Fruit fly (Drosophila melanogaster) whole organism, embryonic: Measurements from ENCODE around the gene CG4613.

Source experiments
- Asciz ChIP-seq: fragments of 200-800 bp; sonication (Bioruptor generic); optimal IDR thresholded peaks from 2 replicates; lab custom pipeline; 2017; ENCODE audit warnings: missing biosample characterization, mild to moderate bottlenecking, missing genetic modification characterization, missing genetic modification reagents
- Atf-2 ChIP-seq: fragments of 200-800 bp; sonication (Bioruptor generic); optimal IDR thresholded peaks from 2 replicates; lab custom pipeline; 2016; ENCODE audit warnings: missing biosample characterization, missing genetic modification characterization
- BEAF-32 ChIP-seq: fragments of 200-800 bp; sonication (Bioruptor generic); optimal IDR thresholded peaks from 3 replicates; lab custom pipeline; 2017; ENCODE audit warnings: missing biosample characterization, missing genetic modification characterization, mild to moderate bottlenecking, moderate library complexity, missing genetic modification reagents
- CG10274 ChIP-seq: fragments of 200-800 bp; sonication (Bioruptor generic); optimal IDR thresholded peaks from 3 replicates; lab custom pipeline; 2017; ENCODE audit warnings: missing biosample characterization, mild to moderate bottlenecking, missing genetic modification characterization
- CG10321 ChIP-seq: fragments of 200-800 bp; sonication (Bioruptor generic); IDR thresholded peaks from 2 replicates; pipeline ENCODE4 v1.3.6; 2022; ENCODE audit warnings: missing biosample characterization, missing genetic modification characterization
- CG10543 ChIP-seq: fragments of 200-800 bp; sonication (Bioruptor generic); optimal IDR thresholded peaks from 3 replicates; lab custom pipeline; 2017; ENCODE audit warnings: missing biosample characterization, mild to moderate bottlenecking, missing genetic modification characterization, moderate library complexity
- CG11093 ChIP-seq: fragments of 200-800 bp; sonication (Bioruptor generic); IDR thresholded peaks from 3 replicates; pipeline ENCODE4 v1.3.6; 2022; ENCODE audit warnings: missing biosample characterization, missing genetic modification characterization
- CG11504 ChIP-seq: fragments of 200-800 bp; sonication (Bioruptor generic); optimal IDR thresholded peaks from 3 replicates; lab custom pipeline; 2019; ENCODE audit warnings: missing biosample characterization, mild to moderate bottlenecking, missing genetic modification characterization, moderate library complexity
- CG11696 ChIP-seq: fragments of 200-800 bp; sonication (Bioruptor generic); IDR thresholded peaks from 2 replicates; pipeline ENCODE4 v1.3.6; 2022; ENCODE audit warnings: missing biosample characterization, missing genetic modification characterization
- CG13424 ChIP-seq: fragments of 200-800 bp; sonication (Bioruptor generic); optimal IDR thresholded peaks from 2 replicates; lab custom pipeline; 2019; ENCODE audit warnings: missing biosample characterization, mild to moderate bottlenecking, missing genetic modification characterization, moderate library complexity
- CG15011 ChIP-seq: fragments of 200-800 bp; sonication (Bioruptor generic); optimal IDR thresholded peaks from 3 replicates; lab custom pipeline; 2018; ENCODE audit warnings: missing biosample characterization, mild to moderate bottlenecking, missing genetic modification characterization
- CG15601 ChIP-seq: fragments of 200-800 bp; sonication (Bioruptor generic); optimal IDR thresholded peaks from 3 replicates; lab custom pipeline; 2019; ENCODE audit warnings: missing biosample characterization, mild to moderate bottlenecking, missing genetic modification characterization, moderate library complexity
- CG16779 ChIP-seq: fragments of 200-800 bp; sonication (Bioruptor generic); IDR thresholded peaks from 2 replicates; pipeline ENCODE4 v1.3.6; 2022; ENCODE audit warnings: missing biosample characterization, missing genetic modification characterization
- CG18764 ChIP-seq: fragments of 200-800 bp; sonication (Bioruptor generic); optimal IDR thresholded peaks from 3 replicates; lab custom pipeline; 2016; ENCODE audit warnings: missing biosample characterization, missing genetic modification characterization
- CG34422 ChIP-seq: fragments of 200-800 bp; sonication (Bioruptor generic); IDR thresholded peaks from 3 replicates; pipeline ENCODE4 v1.3.6; 2022; ENCODE audit warnings: missing biosample characterization, missing genetic modification characterization
- CG43689 ChIP-seq: fragments of 200-800 bp; sonication (Bioruptor generic); IDR thresholded peaks from 2 replicates; pipeline ENCODE4 v1.3.6; 2022; ENCODE audit warnings: missing biosample characterization, missing genetic modification characterization
- CG4617 ChIP-seq: fragments of 200-800 bp; sonication (Bioruptor generic); optimal IDR thresholded peaks from 3 replicates; lab custom pipeline; 2016; ENCODE audit warnings: missing biosample characterization, missing genetic modification characterization, borderline replicate concordance
- CG5953 ChIP-seq: fragments of 200-800 bp; sonication (Bioruptor generic); IDR thresholded peaks from 2 replicates; pipeline ENCODE4 v1.3.6; 2022; ENCODE audit warnings: missing biosample characterization, missing genetic modification characterization
- CG6654 ChIP-seq: fragments of 200-800 bp; sonication (Bioruptor generic); optimal IDR thresholded peaks from 2 replicates; lab custom pipeline; 2017; ENCODE audit warnings: missing biosample characterization, mild to moderate bottlenecking, missing genetic modification characterization
- CG6791 ChIP-seq: fragments of 200-800 bp; sonication (Bioruptor generic); IDR thresholded peaks from 3 replicates; pipeline ENCODE4 v1.3.6; 2022; ENCODE audit warnings: missing biosample characterization, missing genetic modification characterization; ENCODE audit not compliant: partially characterized antibody
- CG9437 ChIP-seq: fragments of 200-800 bp; sonication (Bioruptor generic); optimal IDR thresholded peaks from 2 replicates; lab custom pipeline; 2018; ENCODE audit warnings: missing biosample characterization, mild to moderate bottlenecking, missing genetic modification characterization
- CG9727 ChIP-seq: fragments of 200-800 bp; sonication (Bioruptor generic); optimal IDR thresholded peaks from 3 replicates; lab custom pipeline; 2017; ENCODE audit warnings: missing biosample characterization, mild to moderate bottlenecking, missing genetic modification characterization
- CG9817 ChIP-seq: fragments of 200-800 bp; sonication (Bioruptor generic); optimal IDR thresholded peaks from 2 replicates; lab custom pipeline; 2018; ENCODE audit warnings: missing biosample characterization, mild to moderate bottlenecking, missing genetic modification characterization, moderate library complexity
- D ChIP-seq, 2 experiments: fragments of 200-800 bp in 1 of 2; fragments of >200 bp in 1 of 2; sonication (Bioruptor generic) in 1 of 2; optimal IDR thresholded peaks; 2 replicates in 1 of 2; 3 replicates in 1 of 2; lab custom pipeline; 2017; ENCODE audit warnings: mild to moderate bottlenecking in 1 of 2, missing biosample characterization in 1 of 2, missing genetic modification characterization in 1 of 2, missing genetic modification reagents in 1 of 2
- Dip2 ChIP-seq: fragments of 200-800 bp; sonication (Bioruptor generic); IDR thresholded peaks from 2 replicates; pipeline ENCODE4 v1.3.6; 2022; ENCODE audit warnings: missing biosample characterization, missing genetic modification characterization
- Elba2 ChIP-seq: fragments of 200-800 bp; sonication (Bioruptor generic); optimal IDR thresholded peaks from 3 replicates; lab custom pipeline; 2016; ENCODE audit warnings: missing biosample characterization, missing genetic modification characterization
- HHEX ChIP-seq: fragments of 200-800 bp; sonication (Bioruptor generic); optimal IDR thresholded peaks from 3 replicates; lab custom pipeline; 2017; ENCODE audit warnings: missing biosample characterization, mild to moderate bottlenecking, missing genetic modification characterization, missing genetic modification reagents
- Hr78 ChIP-seq, 2 experiments: fragments of 200-800 bp in 1 of 2; fragments of >200 bp in 1 of 2; sonication (Bioruptor generic) in 1 of 2; optimal IDR thresholded peaks; 2 replicates each; lab custom pipeline; 2017 to 2019; ENCODE audit warnings: missing biosample characterization in 2 of 2, missing genetic modification characterization in 2 of 2, mild to moderate bottlenecking in 1 of 2, moderate library complexity in 1 of 2
- Hsf ChIP-seq: fragments of 200-800 bp; sonication (Bioruptor generic); optimal IDR thresholded peaks from 3 replicates; lab custom pipeline; 2016; ENCODE audit warnings: missing biosample characterization, missing genetic modification characterization
- NK7.1 ChIP-seq: fragments of 200-800 bp; sonication (Bioruptor generic); optimal IDR thresholded peaks from 3 replicates; lab custom pipeline; 2016; ENCODE audit warnings: missing biosample characterization, missing genetic modification characterization
- Scr ChIP-seq: fragments of 200-800 bp; sonication (Bioruptor generic); IDR thresholded peaks from 2 replicates; pipeline ENCODE4 v1.3.6; 2022; ENCODE audit warnings: missing biosample characterization, missing genetic modification characterization; ENCODE audit not compliant: partially characterized antibody
- ara ChIP-seq: fragments of 200-800 bp; sonication (Bioruptor generic); IDR thresholded peaks from 2 replicates; pipeline ENCODE4 v1.3.6; 2022; ENCODE audit warnings: missing biosample characterization, missing genetic modification characterization
- crc ChIP-seq: fragments of 200-800 bp; sonication (Bioruptor generic); optimal IDR thresholded peaks from 2 replicates; lab custom pipeline; 2016; ENCODE audit warnings: missing biosample characterization, missing genetic modification characterization
- da ChIP-seq: fragments of 200-800 bp; sonication (Bioruptor generic); optimal IDR thresholded peaks from 2 replicates; lab custom pipeline; 2016; ENCODE audit warnings: missing biosample characterization, missing genetic modification characterization
- hth ChIP-seq: fragments of >200 bp; optimal IDR thresholded peaks from 2 replicates; lab custom pipeline; 2017; ENCODE audit warnings: inconsistent platforms
- ind ChIP-seq: fragments of 200-800 bp; sonication (Bioruptor generic); optimal IDR thresholded peaks from 3 replicates; lab custom pipeline; 2016; ENCODE audit warnings: missing biosample characterization, missing genetic modification characterization
- lov ChIP-seq, 2 experiments: fragments of 200-800 bp in 1 of 2; fragments of >200 bp in 1 of 2; sonication (Bioruptor generic) in 1 of 2; IDR thresholded peaks in 1 of 2; optimal IDR thresholded peaks in 1 of 2; 2 replicates in 1 of 2; 3 replicates in 1 of 2; pipeline versions ENCODE4 v1.3.6 to Lab custom; 2017 to 2022; ENCODE audit warnings: missing biosample characterization in 1 of 2, missing genetic modification characterization in 1 of 2
- nerfin-2 ChIP-seq: fragments of 200-800 bp; sonication (Bioruptor generic); IDR thresholded peaks from 2 replicates; pipeline ENCODE4 v1.3.6; 2022; ENCODE audit warnings: missing biosample characterization, missing genetic modification characterization; ENCODE audit not compliant: partially characterized antibody
- nmo ChIP-seq: fragments of 200-800 bp; sonication (Bioruptor generic); optimal IDR thresholded peaks from 2 replicates; lab custom pipeline; 2018; ENCODE audit warnings: missing biosample characterization, mild to moderate bottlenecking, missing genetic modification characterization, moderate library complexity
- nom ChIP-seq: fragments of 200-800 bp; sonication (Bioruptor generic); optimal IDR thresholded peaks from 2 replicates; lab custom pipeline; 2017; ENCODE audit warnings: missing biosample characterization, missing genetic modification characterization, mild to moderate bottlenecking, moderate library complexity, missing genetic modification reagents
- oc ChIP-seq: fragments of 200-800 bp; sonication (Bioruptor generic); optimal IDR thresholded peaks from 2 replicates; lab custom pipeline; 2018; ENCODE audit warnings: missing biosample characterization, mild to moderate bottlenecking, missing genetic modification characterization, moderate library complexity
- peb ChIP-seq: fragments of 200-800 bp; sonication (Bioruptor generic); IDR thresholded peaks from 2 replicates; pipeline ENCODE4 v1.3.6; 2022; ENCODE audit warnings: missing biosample characterization, missing genetic modification characterization
- phol ChIP-seq: fragments of 200-800 bp; sonication (Bioruptor generic); optimal IDR thresholded peaks from 3 replicates; lab custom pipeline; 2018; ENCODE audit warnings: missing biosample characterization, mild to moderate bottlenecking, missing genetic modification characterization, moderate library complexity
- pnt ChIP-seq: fragments of 200-800 bp; sonication (Bioruptor generic); optimal IDR thresholded peaks from 3 replicates; lab custom pipeline; 2016; ENCODE audit warnings: missing biosample characterization, missing genetic modification characterization
- psq ChIP-seq: fragments of 200-800 bp; sonication (Bioruptor generic); optimal IDR thresholded peaks from 2 replicates; lab custom pipeline; 2017; ENCODE audit warnings: missing biosample characterization, missing genetic modification characterization
- ranshi ChIP-seq: fragments of 200-800 bp; sonication (Bioruptor generic); IDR thresholded peaks from 2 replicates; pipeline ENCODE4 v1.3.6; 2022; ENCODE audit warnings: missing biosample characterization, missing genetic modification characterization
- row ChIP-seq: fragments of 200-800 bp; sonication (Bioruptor generic); IDR thresholded peaks from 3 replicates; pipeline ENCODE4 v1.3.6; 2022; ENCODE audit warnings: missing biosample characterization, missing genetic modification characterization
- salm ChIP-seq: fragments of 200-800 bp; sonication (Bioruptor generic); optimal IDR thresholded peaks from 2 replicates; lab custom pipeline; 2018; ENCODE audit warnings: missing biosample characterization, mild to moderate bottlenecking, missing genetic modification characterization
- twi ChIP-seq: fragments of 200-800 bp; optimal IDR thresholded peaks from 2 replicates; lab custom pipeline; 2019; ENCODE audit warnings: missing biosample characterization, mild to moderate bottlenecking, missing genetic modification characterization, moderate library complexity
- zen ChIP-seq: fragments of 200-800 bp; sonication (Bioruptor generic); optimal IDR thresholded peaks from 3 replicates; lab custom pipeline; 2018; ENCODE audit warnings: missing biosample characterization, mild to moderate bottlenecking, missing genetic modification characterization, moderate library complexity

Gene CG4613

dm6 chr3L:14552925-14553239, 31.4 kb upstream of the CG4613 start (continued):
- TF ChIP-seq HHEX (GFP tag; lab: Kevin White, UChicago) (no peak), psq (no peak), Hsf (peak; percentile 6), CG18764 (GFP tag; lab: Kevin White, UChicago) (no peak), ind (GFP tag; lab: Kevin White, UChicago) (no peak), nmo (GFP tag; lab: Kevin White, UChicago) (peak; percentile 9), BEAF-32 (GFP tag; lab: Kevin White, UChicago) (no peak), CG16779 (GFP tag; lab: Robert Waterston, UW) (no peak), salm (tag; lab: Kevin White, UChicago) (no peak), twi (no peak), CG11504 (peak; percentile 20), ara (0 out of 2 replicates have a peak, but pooled peaks have one; percentile 15), crc (GFP tag; lab: Kevin White, UChicago) (no peak), da (GFP tag; lab: Kevin White, UChicago) (no peak), CG15601 (tag; lab: Kevin White, UChicago) (no peak), peb (GFP tag; lab: Robert Waterston, UW) (no peak), CG10274 (GFP tag; lab: Kevin White, UChicago) (no peak), Dip2 (GFP tag; lab: Robert Waterston, UW) (no peak), Hr78 (GFP tag; optimal IDR thresholded peaks at IDR 0.05; lab: Kevin White, UChicago) (no peak), CG9817 (no peak), nerfin-2 (GFP tag; lab: Robert Waterston, UW) (no peak), NK7.1 (GFP tag; lab: Kevin White, UChicago) (no peak), CG15011 (GFP tag; lab: Kevin White, UChicago) (no peak), CG10543 (GFP tag; lab: Kevin White, UChicago) (no peak), Elba2 (GFP tag; lab: Kevin White, UChicago) (no peak), CG4617 (GFP tag; lab: Kevin White, UChicago) (no peak), CG11093 (GFP tag; lab: Robert Waterston, UW) (no peak), hth (lab: Kevin White, UChicago) (no peak), CG11696 (GFP tag; lab: Robert Waterston, UW) (no peak), Asciz (GFP tag; lab: Kevin White, UChicago) (no peak), CG6654 (no peak), row (GFP tag; lab: Robert Waterston, UW) (0 out of 3 replicates have a peak, but pooled peaks have one; percentile 17), CG6791 (GFP tag; lab: Robert Waterston, UW) (no peak), Scr (no peak), CG13424 (no peak), zen (tag; lab: Kevin White, UChicago) (no peak), lov (optimal IDR thresholded peaks at IDR 0.05; lab: Kevin White, UChicago) (no peak), lov (GFP tag; IDR thresholded peaks at IDR 0.05; lab: Robert Waterston, UW) (no peak), CG34422 (GFP tag; lab: Robert Waterston, UW) (no peak), CG10321 (GFP tag; lab: Robert Waterston, UW) (no peak), ranshi (0 out of 2 replicates have a peak, but pooled peaks have one; percentile 9), phol (tag; lab: Kevin White, UChicago) (peak; percentile 8), CG5953 (no peak), pnt (no peak), nom (peak; percentile 94), CG9727 (GFP tag; lab: Kevin White, UChicago) (peak; percentile 1), Atf-2 (GFP tag; lab: Kevin White, UChicago) (no peak), CG43689 (no peak), oc (no peak), CG9437 (no peak), D (optimal IDR thresholded peaks at IDR 0.05; lab: Kevin White, UChicago) (no peak), D (GFP tag; optimal IDR thresholded peaks at IDR 0.05; lab: Kevin White, UChicago) (peak; percentile 29)
